Fruit fly (Drosophila melanogaster): ENCODE data around the gene Ide.

dm6 chr3L:20402665-20403492 is 27.2 kb upstream of the Ide start:
- TF ChIP-seq Pif1A (GFP tag; optimal IDR thresholded peaks at IDR 0.05) (peak; percentile 54), D1 (tag; optimal IDR thresholded peaks at IDR 0.05) (peak; percentile 20), CG32121 (GFP tag; IDR thresholded peaks at IDR 0.05) (no peak), CG8159 (tag; optimal IDR thresholded peaks at IDR 0.05) (peak; percentile 90), CG13204 (GFP tag; optimal IDR thresholded peaks at IDR 0.05) (peak; percentile 12), CG8301 (tag; optimal IDR thresholded peaks at IDR 0.05) (no peak), EcR (GFP tag; optimal IDR thresholded peaks at IDR 0.05) (no peak), CG4496 (GFP tag; IDR thresholded peaks at IDR 0.05) (no peak), CG9948 (tag; optimal IDR thresholded peaks at IDR 0.05) (peak; percentile 80), CG34367 (tag; optimal IDR thresholded peaks at IDR 0.05) (peak; percentile 79)

Data from whole organism, pupa.